Worm (Caenorhabditis elegans): ENCODE data around the gene nhr-51.

Gene nhr-51

ce11 chrV:15685599-15685998 is 11.8 kb downstream of the nhr-51 start, which contains the start of gene nhr-196:
Gene nhr-196 (plus strand): TSS chrV:15685716.
- TF ChIP-seq tbx-2 (tag; optimal IDR thresholded peaks at IDR 0.05) (no peak), ceh-16 (tag; optimal IDR thresholded peaks at IDR 0.05) (no peak), ceh-82 (tag; optimal IDR thresholded peaks at IDR 0.05) (no peak), ztf-4 (tag; optimal IDR thresholded peaks at IDR 0.05) (no peak), fos-1 (tag; optimal IDR thresholded peaks at IDR 0.05) (no peak), R02D3.7 (tag; optimal IDR thresholded peaks at IDR 0.05) (no peak), elt-2 (tag; optimal IDR thresholded peaks at IDR 0.05) (no peak), nhr-76 (tag; optimal IDR thresholded peaks at IDR 0.05) (no peak), ZK546.5 (tag; optimal IDR thresholded peaks at IDR 0.05) (no peak), snpc-4 (tag; optimal IDR thresholded peaks at IDR 0.05) (no peak)

- no peak for TF ChIP-seq sea-2 (GFP tag; optimal IDR thresholded peaks at IDR 0.05)
- TF ChIP-seq jun-1 (tag; optimal IDR thresholded peaks at IDR 0.05): no peak
- TF ChIP-seq ceh-16 (tag; optimal IDR thresholded peaks at IDR 0.05): no peak
- no peak for TF ChIP-seq nhr-43 (tag; optimal IDR thresholded peaks at IDR 0.05; ENCODE audit: poor library complexity, severe bottlenecking)
- no peak for TF ChIP-seq lin-39 (tag; optimal IDR thresholded peaks at IDR 0.05)
- TF ChIP-seq daf-12 (tag; optimal IDR thresholded peaks at IDR 0.05): no peak
- TF ChIP-seq pqm-1 (tag; optimal IDR thresholded peaks at IDR 0.05): no peak
- no peak for TF ChIP-seq ama-1 (optimal IDR thresholded peaks at IDR 0.05)
- TF ChIP-seq tbx-2 (tag; optimal IDR thresholded peaks at IDR 0.05): no peak
- no peak for TF ChIP-seq ztf-11 (tag; optimal IDR thresholded peaks at IDR 0.05)
Observed at ce11 chrV:15687660-15688059, 13.9 kb downstream of the nhr-51 start, which contains the start of gene nhr-197. Gene nhr-197 (plus strand): TSS chrV:15687960.

ce11 chrV:15689952-15690351 is 16.1 kb downstream of the nhr-51 start, which contains the start of gene nhr-268:
Gene nhr-268 (plus strand): TSS chrV:15690252.
- TF ChIP-seq nhr-28 (tag; optimal IDR thresholded peaks at IDR 0.05) (no peak), ceh-9 (tag; optimal IDR thresholded peaks at IDR 0.05) (no peak), ZK546.5 (tag; optimal IDR thresholded peaks at IDR 0.05) (no peak), egl-5 (tag; optimal IDR thresholded peaks at IDR 0.05) (no peak), elt-3 (tag; optimal IDR thresholded peaks at IDR 0.05) (no peak)

ce11 chrV:15693682-15694081 is 19.9 kb downstream of the nhr-51 start, which contains the start of gene nhr-198:
Gene nhr-198 (plus strand): TSS chrV:15693994.
- TF ChIP-seq nhr-43 (tag; optimal IDR thresholded peaks at IDR 0.05; ENCODE audit: poor library complexity, severe bottlenecking): no peak
- TF ChIP-seq nhr-12 (tag; optimal IDR thresholded peaks at IDR 0.05): no peak
- no peak for TF ChIP-seq nhr-67 (tag; optimal IDR thresholded peaks at IDR 0.05)
- no peak for TF ChIP-seq ztf-11 (tag; optimal IDR thresholded peaks at IDR 0.05)
- TF ChIP-seq fkh-2 (tag; optimal IDR thresholded peaks at IDR 0.05): no peak
- TF ChIP-seq hmg-11 (tag; optimal IDR thresholded peaks at IDR 0.05): no peak
- no peak for TF ChIP-seq sea-2 (GFP tag; optimal IDR thresholded peaks at IDR 0.05)
- no peak for TF ChIP-seq fkh-10 (GFP tag; optimal IDR thresholded peaks at IDR 0.05)
- TF ChIP-seq unc-39 (tag; optimal IDR thresholded peaks at IDR 0.05): no peak
- no peak for TF ChIP-seq ceh-9 (tag; optimal IDR thresholded peaks at IDR 0.05)
- TF ChIP-seq nhr-237 (tag; optimal IDR thresholded peaks at IDR 0.05): no peak
- no peak for TF ChIP-seq jun-1 (tag; optimal IDR thresholded peaks at IDR 0.05)

ce11 chrV:15698099-15698498 is 24.3 kb downstream of the nhr-51 start, which contains the start of gene srx-29:
Gene srx-29 (minus strand): TSS chrV:15698199.
- no peak for TF ChIP-seq nhr-12 (tag; optimal IDR thresholded peaks at IDR 0.05)
- TF ChIP-seq nhr-28 (tag; optimal IDR thresholded peaks at IDR 0.05): no peak
- TF ChIP-seq nhr-76 (tag; optimal IDR thresholded peaks at IDR 0.05): no peak
- no peak for TF ChIP-seq lin-15B (tag; optimal IDR thresholded peaks at IDR 0.05)
- TF ChIP-seq lsy-12 (tag; optimal IDR thresholded peaks at IDR 0.05): no peak
- TF ChIP-seq aly-2 (tag; optimal IDR thresholded peaks at IDR 0.05): no peak
- no peak for TF ChIP-seq ztf-4 (tag; optimal IDR thresholded peaks at IDR 0.05)
- no peak for TF ChIP-seq ztf-11 (tag; optimal IDR thresholded peaks at IDR 0.05)
- TF ChIP-seq nhr-23 (tag; optimal IDR thresholded peaks at IDR 0.05): no peak
- no peak for TF ChIP-seq elt-1 (tag; optimal IDR thresholded peaks at IDR 0.05)
- no peak for TF ChIP-seq nhr-25 (tag; optimal IDR thresholded peaks at IDR 0.05)
- TF ChIP-seq ZK546.5 (tag; optimal IDR thresholded peaks at IDR 0.05): no peak
- no peak for TF ChIP-seq pqm-1 (tag; optimal IDR thresholded peaks at IDR 0.05)
- TF ChIP-seq nhr-237 (tag; optimal IDR thresholded peaks at IDR 0.05): no peak
- no peak for TF ChIP-seq tbx-2 (tag; optimal IDR thresholded peaks at IDR 0.05)
